Worm (Caenorhabditis elegans) whole organism, young adult: ENCODE data around the gene Y54G9A.5.

Source experiments
- ceh-91 ChIP-seq: fragments of 200-800 bp; sonication (Bioruptor generic); IDR thresholded peaks from 2 replicates; pipeline ENCODE4 v1.3.6; 2022; ENCODE audit warnings: missing genetic modification reagents, missing genetic modification characterization, missing compliant biosample characterization
- hsf-1 ChIP-seq: fragments of 200-800 bp; sonication (Bioruptor generic); IDR thresholded peaks from 2 replicates; pipeline ENCODE4 v1.3.6; 2022; ENCODE audit warnings: missing genetic modification reagents, missing genetic modification characterization, missing compliant biosample characterization

- TF ChIP-seq hsf-1 (GFP tag; lab: Robert Waterston, UW) = no peak
- peak; percentile 73 for TF ChIP-seq ceh-91
Observed at ce11 chrII:13722763-13723162, at the start of gene Y54G9A.5.
